Fruit fly (Drosophila melanogaster) whole organism, adult: ENCODE results near the gene natalisin.

ENCODE experiments used
- CG11617 ChIP-seq: fragments of 200-800 bp; sonication (Bioruptor generic); optimal IDR thresholded peaks from 2 replicates; lab custom pipeline; 2017; ENCODE audit warnings: mild to moderate bottlenecking, missing biosample characterization, missing genetic modification reagents, missing genetic modification characterization
- CG14711 ChIP-seq: fragments of 200-800 bp; sonication (Bioruptor generic); optimal IDR thresholded peaks from 2 replicates; lab custom pipeline; 2018; ENCODE audit warnings: missing biosample characterization, mild to moderate bottlenecking, missing genetic modification characterization, moderate library complexity
- CG33017 ChIP-seq: fragments of 200-800 bp; sonication (Bioruptor generic); optimal IDR thresholded peaks from 2 replicates; lab custom pipeline; 2018; ENCODE audit warnings: missing biosample characterization, mild to moderate bottlenecking, missing genetic modification characterization, moderate library complexity
- CG5204 ChIP-seq: fragments of 200-800 bp; sonication (Bioruptor generic); optimal IDR thresholded peaks from 2 replicates; lab custom pipeline; 2016; ENCODE audit warnings: missing biosample characterization, missing genetic modification characterization
- CG7045 ChIP-seq: fragments of 200-800 bp; sonication (Bioruptor generic); optimal IDR thresholded peaks from 2 replicates; lab custom pipeline; 2017; ENCODE audit warnings: missing biosample characterization, mild to moderate bottlenecking, missing genetic modification characterization
- CG7101 ChIP-seq: fragments of 200-800 bp; sonication (Bioruptor generic); optimal IDR thresholded peaks from 2 replicates; lab custom pipeline; 2018; ENCODE audit warnings: missing biosample characterization, mild to moderate bottlenecking, missing genetic modification characterization, moderate library complexity
- Crg-1 ChIP-seq: fragments of 200-800 bp; sonication (Bioruptor generic); optimal IDR thresholded peaks from 2 replicates; lab custom pipeline; 2016; ENCODE audit warnings: missing biosample characterization, missing genetic modification characterization
- bab1 ChIP-seq: fragments of 200-800 bp; sonication (Bioruptor generic); optimal IDR thresholded peaks from 3 replicates; lab custom pipeline; 2019; ENCODE audit warnings: missing biosample characterization, mild to moderate bottlenecking, missing genetic modification characterization, moderate library complexity
- cic ChIP-seq: fragments of 200-800 bp; sonication (Bioruptor generic); optimal IDR thresholded peaks from 2 replicates; lab custom pipeline; 2017; ENCODE audit warnings: missing biosample characterization, mild to moderate bottlenecking, missing genetic modification characterization, moderate library complexity
- cnc ChIP-seq, 2 experiments: fragments of >200 bp; optimal IDR thresholded peaks; 2 replicates each; lab custom pipeline; 2017
- kay ChIP-seq: fragments of 200-800 bp; sonication (Bioruptor generic); peaks from one replicate; lab custom pipeline; 2016; ENCODE audit warnings: missing biosample characterization, missing genetic modification characterization, borderline replicate concordance
- tj ChIP-seq: fragments of 200-800 bp; sonication (Bioruptor generic); optimal IDR thresholded peaks from 3 replicates; lab custom pipeline; 2017; ENCODE audit warnings: missing biosample characterization, mild to moderate bottlenecking, missing genetic modification characterization, moderate library complexity
- toe ChIP-seq: fragments of 200-800 bp; sonication (Bioruptor generic); optimal IDR thresholded peaks from 2 replicates; lab custom pipeline; 2016; ENCODE audit warnings: missing biosample characterization, missing genetic modification characterization

DNA sequence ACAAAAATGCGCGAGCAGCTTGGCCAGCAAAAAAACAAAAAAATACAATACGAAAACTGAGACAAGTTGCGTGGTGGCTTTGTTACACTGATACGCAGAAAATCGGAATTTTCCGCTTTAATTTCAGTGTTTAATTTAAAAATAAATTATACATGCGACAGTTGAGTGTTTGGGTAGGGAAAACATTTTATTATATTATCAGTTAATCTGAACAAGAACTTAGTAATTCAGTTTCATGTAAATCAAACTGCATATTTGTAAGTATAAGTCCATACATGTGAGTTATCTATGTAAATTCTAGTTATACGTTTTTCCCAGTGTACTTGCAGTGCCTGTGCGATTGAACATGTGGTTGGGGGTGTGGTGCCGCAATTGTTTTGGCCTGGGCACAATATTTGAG lies 37.1 kb downstream of the natalisin start:
- TF ChIP-seq Crg-1 (GFP tag; lab: Kevin White, UChicago) (no peak), CG7101 (tag; lab: Kevin White, UChicago) (no peak), cnc (optimal IDR thresholded peaks at IDR 0.05; lab: Kevin White, UChicago) (no peak), tj (GFP tag; lab: Kevin White, UChicago) (peak; percentile 11), CG11617 (GFP tag; lab: Kevin White, UChicago) (no peak), CG14711 (tag; lab: Kevin White, UChicago) (no peak), CG5204 (GFP tag; lab: Kevin White, UChicago) (no peak), CG7045 (GFP tag; lab: Kevin White, UChicago) (no peak), kay (peak; percentile 4), cic (GFP tag; lab: Kevin White, UChicago) (no peak), bab1 (peak; percentile 12), toe (GFP tag; lab: Kevin White, UChicago) (no peak), CG33017 (tag; lab: Kevin White, UChicago) (no peak)
